Worm (Caenorhabditis elegans) whole organism, late embryonic: ENCODE measurements around the gene dmsr-11.

ENCODE experiments used
- C08G9.2 ChIP-seq: sonication (generic microtip); optimal IDR thresholded peaks from 2 replicates; lab custom pipeline; 2016; ENCODE audit warnings: mild to moderate bottlenecking, missing genetic modification characterization, moderate library complexity, missing compliant biosample characterization
- ama-1 ChIP-seq: fragments of 150-350 bp; optimal IDR thresholded peaks from 2 replicates; lab custom pipeline; 2014
- ceh-22 ChIP-seq: sonication (generic microtip); optimal IDR thresholded peaks from 2 replicates; lab custom pipeline; 2017; ENCODE audit warnings: missing biosample characterization, missing genetic modification characterization
- ceh-6 ChIP-seq: fragments of 200-800 bp; sonication (Bioruptor generic); optimal IDR thresholded peaks from 2 replicates; lab custom pipeline; 2018; ENCODE audit warnings: mild to moderate bottlenecking, missing genetic modification characterization, missing compliant biosample characterization
- madf-2 ChIP-seq: sonication (generic microtip); optimal IDR thresholded peaks from 2 replicates; lab custom pipeline; 2017; ENCODE audit warnings: missing genetic modification characterization, missing compliant biosample characterization
- pqm-1 ChIP-seq: sonication (generic microtip); optimal IDR thresholded peaks from 2 replicates; lab custom pipeline; 2016; ENCODE audit warnings: missing genetic modification characterization, missing compliant biosample characterization
- ref-2 ChIP-seq: sonication (generic microtip); optimal IDR thresholded peaks from 2 replicates; lab custom pipeline; 2016; ENCODE audit warnings: missing genetic modification characterization, missing compliant biosample characterization

DNA sequence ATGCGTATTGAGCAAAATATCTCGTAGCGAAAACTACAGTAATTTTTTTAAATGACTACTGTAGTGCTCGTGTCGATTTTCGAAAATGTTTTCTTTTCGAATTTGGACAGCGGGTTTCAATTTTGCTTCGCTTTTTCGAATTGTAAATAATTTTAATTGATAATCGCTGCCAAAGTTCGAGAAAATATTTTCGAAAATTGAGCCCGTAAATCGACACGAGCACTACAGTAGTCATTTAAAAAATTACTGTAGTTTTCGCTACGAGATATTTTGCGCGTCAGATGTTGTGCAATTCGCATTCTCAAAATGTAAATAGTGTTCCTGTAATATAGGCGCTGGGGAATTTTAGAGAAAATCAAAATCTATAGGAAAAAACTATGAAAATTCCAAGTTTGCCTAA lies 21.6 kb downstream of the dmsr-11 start:
- TF ChIP-seq ceh-6 (GFP tag; lab: Kevin White, UChicago) (no peak), madf-2 (no peak), pqm-1 (tag; lab: Kevin White, UChicago) (no peak), ama-1 (lab: Kevin White, UChicago) (no peak), C08G9.2 (tag; lab: Kevin White, UChicago) (no peak), ref-2 (tag; lab: Kevin White, UChicago) (no peak), ceh-22 (tag; lab: Kevin White, UChicago) (no peak)
